Fruit fly (Drosophila melanogaster) Kc167 (cell line): Measurements from ENCODE around the gene CG32756.

Experiments
- Myc ChIP-seq: fragments of >200 bp; optimal IDR thresholded peaks from 2 replicates; lab custom pipeline; 2017; ENCODE audit warnings: missing external identifiers
- Sin3A ChIP-seq: fragments of >200 bp; optimal IDR thresholded peaks from 2 replicates; lab custom pipeline; 2018; ENCODE audit warnings: missing external identifiers
- h ChIP-seq: fragments of >200 bp; optimal IDR thresholded peaks from 3 replicates; lab custom pipeline; 2018; ENCODE audit warnings: missing external identifiers
- insv ChIP-seq: fragments of >200 bp; optimal IDR thresholded peaks from 3 replicates; lab custom pipeline; 2018; ENCODE audit warnings: missing external identifiers
- psq ChIP-seq: fragments of >200 bp; optimal IDR thresholded peaks from 2 replicates; lab custom pipeline; 2017; ENCODE audit warnings: missing external identifiers
- ttk ChIP-seq: sonication (Bioruptor generic); optimal IDR thresholded peaks from 2 replicates; lab custom pipeline; 2017; ENCODE audit warnings: missing external identifiers

CG32756 gene

DNA sequence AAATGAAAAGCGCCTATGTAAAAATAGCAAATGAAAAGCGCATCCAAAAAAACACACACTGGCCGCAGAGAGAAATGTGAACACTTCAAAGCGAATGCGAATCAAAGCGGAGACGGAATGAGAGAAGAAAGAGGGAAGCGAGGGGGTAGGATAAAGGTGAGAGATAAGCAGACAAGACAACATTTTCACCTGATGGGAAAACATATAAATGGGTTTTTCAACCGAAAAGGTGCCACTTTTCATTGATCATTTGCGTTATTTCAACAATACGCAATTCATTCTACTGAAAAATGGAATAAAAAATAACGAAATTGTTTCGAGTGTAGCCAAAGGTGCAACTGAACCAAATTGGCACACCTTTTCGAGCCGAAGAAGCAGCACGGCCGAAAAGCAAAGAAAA is 31.6 kb downstream of the CG32756 start:
- TF ChIP-seq psq (lab: Kevin White, UChicago) (no peak), ttk (lab: Kevin White, UChicago) (no peak), Sin3A (lab: Kevin White, UChicago) (no peak), Myc (lab: Kevin White, UChicago) (no peak), insv (lab: Kevin White, UChicago) (no peak), h (lab: Kevin White, UChicago) (no peak)

DNA sequence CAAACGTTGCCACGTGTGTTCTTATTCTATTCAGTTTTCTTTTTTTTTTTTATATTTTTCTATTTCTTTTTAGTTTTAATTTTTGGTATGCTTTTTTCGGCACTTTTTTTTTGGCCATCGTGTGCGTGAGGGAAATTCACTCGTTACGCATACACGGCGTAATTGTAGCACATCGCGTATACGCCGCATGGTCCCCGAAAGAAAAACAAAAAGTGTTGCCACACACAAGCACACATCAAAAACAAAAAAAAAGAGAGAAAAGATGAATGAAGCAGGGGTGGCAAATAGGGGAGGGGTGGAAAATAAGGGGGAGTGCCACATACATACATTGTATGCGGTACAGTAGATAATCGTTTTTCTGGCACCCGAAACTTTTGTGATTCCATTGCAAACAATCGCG is 32.3 kb downstream of the CG32756 start:
- TF ChIP-seq insv (lab: Kevin White, UChicago) (no peak), h (lab: Kevin White, UChicago) (no peak), psq (lab: Kevin White, UChicago) (no peak), Sin3A (lab: Kevin White, UChicago) (no peak), Myc (lab: Kevin White, UChicago) (no peak), ttk (lab: Kevin White, UChicago) (no peak)

- TF ChIP-seq insv (lab: Kevin White, UChicago) (no peak), ttk (lab: Kevin White, UChicago) (no peak), Myc (lab: Kevin White, UChicago) (no peak), h (lab: Kevin White, UChicago) (no peak), Sin3A (lab: Kevin White, UChicago) (no peak), psq (lab: Kevin White, UChicago) (no peak)
These were observed 35.4 kb downstream of the CG32756 start for dm6 chrX:5980883-5981282.

DNA sequence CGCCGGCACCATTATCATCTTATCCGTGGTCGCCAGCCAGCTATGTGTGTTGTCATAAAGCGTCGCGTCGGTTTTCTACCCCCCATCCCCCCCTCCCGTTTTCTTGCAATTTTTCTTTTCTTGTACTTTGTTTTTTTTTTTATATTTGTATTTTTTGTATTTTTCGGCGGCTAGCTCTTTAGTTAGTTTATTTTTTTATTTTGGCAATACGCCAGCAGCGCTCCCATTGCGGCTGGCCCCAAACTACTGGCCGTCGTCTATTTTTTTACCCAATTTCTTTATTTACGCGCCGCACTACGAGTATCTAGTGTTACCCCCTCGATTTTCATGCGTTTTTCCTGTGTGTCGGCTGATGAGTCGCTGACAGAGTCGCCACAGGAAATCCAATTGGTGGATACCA is 35.9 kb downstream of the CG32756 start:
- TF ChIP-seq Sin3A (lab: Kevin White, UChicago) (no peak), h (lab: Kevin White, UChicago) (no peak), ttk (lab: Kevin White, UChicago) (no peak), psq (lab: Kevin White, UChicago) (no peak), insv (lab: Kevin White, UChicago) (no peak), Myc (lab: Kevin White, UChicago) (no peak)

dm6 chrX:5983390-5983789 is 37.9 kb downstream of the CG32756 start:
- TF ChIP-seq Myc (lab: Kevin White, UChicago): no peak
- no peak for TF ChIP-seq insv (lab: Kevin White, UChicago)
- no peak for TF ChIP-seq psq (lab: Kevin White, UChicago)
- TF ChIP-seq Sin3A (lab: Kevin White, UChicago): no peak
- no peak for TF ChIP-seq ttk (lab: Kevin White, UChicago)
- no peak for TF ChIP-seq h (lab: Kevin White, UChicago)

- no peak for TF ChIP-seq ttk (lab: Kevin White, UChicago)
- no peak for TF ChIP-seq h (lab: Kevin White, UChicago)
- TF ChIP-seq insv (lab: Kevin White, UChicago): no peak
These were observed 41.9 kb downstream of the CG32756 start for dm6 chrX:5987362-5987761.

DNA sequence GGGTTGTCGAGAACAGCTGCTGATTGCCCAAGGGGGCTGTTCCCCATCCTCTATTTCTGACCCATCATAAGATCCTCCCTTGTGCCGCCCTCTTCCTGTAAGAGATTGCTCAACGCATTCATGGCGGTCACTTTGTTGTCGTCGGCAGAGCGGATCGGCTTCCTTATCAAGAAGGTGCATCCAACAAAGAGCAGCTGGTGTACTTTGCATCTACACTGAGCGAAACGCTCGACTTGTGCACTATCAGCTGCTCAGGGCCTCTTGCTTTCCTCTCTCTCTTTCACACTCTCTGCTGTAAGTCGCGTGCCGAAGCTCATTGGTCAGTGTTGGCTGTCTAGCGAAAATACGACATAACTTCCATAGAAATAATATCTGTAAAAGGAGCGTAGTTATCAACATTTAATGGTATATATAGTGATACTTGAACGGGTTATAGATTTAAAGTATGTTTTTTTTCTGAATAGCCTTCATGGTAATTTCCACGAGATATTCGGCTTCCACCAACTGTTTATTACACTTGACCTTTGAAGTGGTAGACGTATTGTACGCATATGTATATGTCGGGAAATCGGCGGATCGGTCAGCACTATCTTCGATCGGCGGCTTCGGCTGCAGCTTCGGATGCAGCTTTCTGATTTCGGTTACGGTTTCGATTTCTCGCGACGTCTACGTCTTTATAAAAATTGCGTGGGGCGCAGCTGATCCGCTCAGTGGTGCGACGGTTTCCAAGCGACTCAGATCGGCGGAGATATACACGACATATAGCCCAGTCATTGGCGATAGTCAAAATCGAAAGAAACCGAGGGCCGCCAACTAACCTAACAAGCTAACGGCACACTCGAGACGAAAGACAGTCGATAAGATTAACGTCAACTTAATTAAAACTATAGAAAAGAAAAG is 42.9 kb downstream of the CG32756 start, which contains the start of gene CG5966:
Gene CG5966 (plus strand): TSS at position 704 of the 900 bp plus-strand sequence.
- TF ChIP-seq Sin3A (lab: Kevin White, UChicago): no peak
- no peak for TF ChIP-seq ttk (lab: Kevin White, UChicago)
- TF ChIP-seq insv (lab: Kevin White, UChicago): no peak
- TF ChIP-seq h (lab: Kevin White, UChicago): no peak
- TF ChIP-seq Myc (lab: Kevin White, UChicago): no peak
- no peak for TF ChIP-seq psq (lab: Kevin White, UChicago)

dm6 chrX:5989368-5989767 is 43.9 kb downstream of the CG32756 start:
- no peak for TF ChIP-seq psq (lab: Kevin White, UChicago)
- no peak for TF ChIP-seq ttk (lab: Kevin White, UChicago)
- TF ChIP-seq Myc (lab: Kevin White, UChicago): no peak
- no peak for TF ChIP-seq Sin3A (lab: Kevin White, UChicago)
- no peak for TF ChIP-seq insv (lab: Kevin White, UChicago)
- TF ChIP-seq h (lab: Kevin White, UChicago): no peak

DNA sequence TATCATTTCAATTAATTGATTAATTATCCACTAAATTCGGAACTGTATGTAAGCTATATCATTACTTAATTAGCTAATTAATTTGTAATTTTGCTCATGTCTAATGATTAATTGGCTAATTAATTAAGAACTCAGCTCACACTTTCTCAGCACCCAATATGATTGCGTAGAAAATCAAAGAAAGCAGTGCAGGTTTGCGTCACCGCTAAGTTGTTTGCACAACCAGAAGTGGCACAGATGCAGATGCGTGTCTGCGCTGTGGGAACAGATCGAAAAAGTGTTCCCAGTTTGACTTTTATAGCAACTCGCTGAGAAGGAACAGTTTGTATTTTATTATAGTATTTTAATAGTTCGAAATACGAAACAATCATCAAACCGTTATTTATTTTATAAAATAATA is 46.7 kb downstream of the CG32756 start:
- TF ChIP-seq psq (lab: Kevin White, UChicago) (no peak), Myc (lab: Kevin White, UChicago) (no peak), ttk (lab: Kevin White, UChicago) (no peak), insv (lab: Kevin White, UChicago) (no peak), Sin3A (lab: Kevin White, UChicago) (no peak), h (lab: Kevin White, UChicago) (no peak)

DNA sequence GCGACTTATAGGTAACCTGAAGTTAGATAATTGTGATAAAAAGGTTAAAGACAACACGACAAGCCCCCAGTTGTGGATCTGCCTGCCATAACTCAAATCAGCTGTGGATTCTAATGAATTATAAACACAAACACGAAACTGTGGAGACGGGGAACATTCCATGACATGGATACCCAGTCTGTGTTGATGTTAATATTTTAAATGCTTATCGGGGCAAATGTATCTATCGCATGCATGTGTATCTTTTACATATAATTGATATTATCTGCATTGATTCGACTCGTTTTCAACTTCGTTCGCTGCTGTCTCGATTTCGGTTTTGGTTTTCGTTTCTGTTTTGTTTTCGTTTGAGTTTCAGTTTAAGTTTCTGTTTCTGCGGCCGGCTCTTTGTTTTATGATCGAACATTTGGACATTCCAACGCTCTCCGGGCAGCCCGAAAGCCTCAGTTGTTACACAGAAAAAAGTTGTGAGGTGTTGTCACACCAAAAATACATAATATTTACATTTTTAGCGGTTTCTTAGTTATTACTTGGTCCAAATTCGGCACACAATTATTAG is 47.4 kb downstream of the CG32756 start:
- TF ChIP-seq insv (lab: Kevin White, UChicago): no peak
- TF ChIP-seq Myc (lab: Kevin White, UChicago): no peak
- TF ChIP-seq Sin3A (lab: Kevin White, UChicago): no peak
- TF ChIP-seq h (lab: Kevin White, UChicago): no peak

dm6 chrX:5995951-5996350 is 50.5 kb downstream of the CG32756 start:
- TF ChIP-seq Myc (lab: Kevin White, UChicago): no peak
